Worm (Caenorhabditis elegans) whole organism, midembryonic: Measurements from ENCODE around the gene srw-84.

Experiments
- T22C8.4 ChIP-seq: fragments of 200-800 bp; sonication (Bioruptor generic); IDR thresholded peaks from 2 replicates; pipeline ENCODE4 v1.3.6; 2022; ENCODE audit warnings: missing genetic modification characterization, missing compliant biosample characterization
- cog-1 ChIP-seq: sonication (generic microtip); optimal IDR thresholded peaks from 2 replicates; lab custom pipeline; 2016; ENCODE audit warnings: missing genetic modification characterization, missing compliant biosample characterization
- flt-1 ChIP-seq: fragments of 200-800 bp; sonication (Bioruptor generic); IDR thresholded peaks from 2 replicates; pipeline ENCODE4 v1.3.6; 2022; ENCODE audit warnings: missing genetic modification characterization, missing compliant biosample characterization
- klf-2 ChIP-seq: fragments of 200-800 bp; sonication (Bioruptor generic); conservative IDR thresholded peaks from 2 replicates; pipeline ENCODE4 v1.3.6; 2022; ENCODE audit warnings: missing genetic modification reagents, missing genetic modification characterization, missing compliant biosample characterization
- med-1 ChIP-seq: sonication (generic microtip); optimal IDR thresholded peaks from 2 replicates; lab custom pipeline; 2017; ENCODE audit warnings: missing genetic modification characterization, mild to moderate bottlenecking, missing compliant biosample characterization, antibody characterized with exemption, missing genetic modification reagents; ENCODE audit not compliant: insufficient read depth
- ref-1 ChIP-seq: fragments of 200-800 bp; sonication (Bioruptor generic); conservative IDR thresholded peaks from 2 replicates; pipeline ENCODE4 v1.3.6; 2022; ENCODE audit warnings: missing genetic modification reagents, missing genetic modification characterization, missing compliant biosample characterization
- tab-1 ChIP-seq: fragments of 200-800 bp; sonication (Bioruptor generic); IDR thresholded peaks from 2 replicates; pipeline ENCODE4 v1.3.6; 2022; ENCODE audit warnings: missing genetic modification characterization, missing compliant biosample characterization
- ztf-23 ChIP-seq: fragments of 200-800 bp; sonication (Bioruptor generic); IDR thresholded peaks from 2 replicates; pipeline ENCODE4 v1.3.6; 2022; ENCODE audit warnings: missing genetic modification reagents, missing genetic modification characterization, missing compliant biosample characterization
- ztf-29 ChIP-seq: fragments of 200-800 bp; sonication (Bioruptor generic); IDR thresholded peaks from 2 replicates; pipeline ENCODE4 v1.3.6; 2022; ENCODE audit warnings: missing genetic modification reagents, missing genetic modification characterization, missing compliant biosample characterization

The srw-84 gene

ce11 chrV:19380968-19381367, at the start of gene srw-84:
Gene srw-84 (plus strand): TSS chrV:19381268.
- TF ChIP-seq ztf-29 (no peak), med-1 (GFP tag; lab: Kevin White, UChicago) (no peak), klf-2 (no peak), T22C8.4 (GFP tag; lab: Robert Waterston, UW) (no peak), flt-1 (GFP tag; lab: Robert Waterston, UW) (no peak), ztf-23 (no peak), cog-1 (tag; lab: Kevin White, UChicago) (no peak), tab-1 (GFP tag; lab: Robert Waterston, UW) (no peak), ref-1 (no peak)

- TF ChIP-seq T22C8.4 (GFP tag; lab: Robert Waterston, UW) (peak; percentile 64), klf-2 (no peak)
Measured at ce11 chrV:19337333-19337732, 43.7 kb upstream of the srw-84 start.

ce11 chrV:19351944-19352343, 29.1 kb upstream of the srw-84 start:
- TF ChIP-seq tab-1 (GFP tag; lab: Robert Waterston, UW) (no peak), ztf-29 (no peak)

- TF ChIP-seq ztf-29 (no peak), ztf-23 (no peak), med-1 (GFP tag; lab: Kevin White, UChicago) (no peak), flt-1 (GFP tag; lab: Robert Waterston, UW) (no peak), klf-2 (no peak), tab-1 (GFP tag; lab: Robert Waterston, UW) (no peak), cog-1 (tag; lab: Kevin White, UChicago) (no peak), T22C8.4 (GFP tag; lab: Robert Waterston, UW) (no peak), ref-1 (no peak)
Measured at ce11 chrV:19354506-19354905, 26.6 kb upstream of the srw-84 start.

- TF ChIP-seq med-1 (GFP tag; lab: Kevin White, UChicago) (no peak), ztf-23 (no peak), cog-1 (tag; lab: Kevin White, UChicago) (no peak), T22C8.4 (GFP tag; lab: Robert Waterston, UW) (no peak), ztf-29 (no peak), ref-1 (no peak), flt-1 (GFP tag; lab: Robert Waterston, UW) (no peak), klf-2 (no peak), tab-1 (GFP tag; lab: Robert Waterston, UW) (no peak)
Measured at ce11 chrV:19355219-19355618, 25.8 kb upstream of the srw-84 start.

ce11 chrV:19356717-19357116, 24.4 kb upstream of the srw-84 start:
- TF ChIP-seq ref-1 (no peak), med-1 (GFP tag; lab: Kevin White, UChicago) (no peak), ztf-29 (no peak), cog-1 (tag; lab: Kevin White, UChicago) (no peak), tab-1 (GFP tag; lab: Robert Waterston, UW) (no peak), ztf-23 (no peak), klf-2 (no peak), T22C8.4 (GFP tag; lab: Robert Waterston, UW) (no peak), flt-1 (GFP tag; lab: Robert Waterston, UW) (no peak)

ce11 chrV:19358039-19358438, 23.0 kb upstream of the srw-84 start:
- TF ChIP-seq klf-2 (no peak), ztf-29 (no peak), med-1 (GFP tag; lab: Kevin White, UChicago) (no peak), cog-1 (tag; lab: Kevin White, UChicago) (no peak), ref-1 (no peak), tab-1 (GFP tag; lab: Robert Waterston, UW) (no peak), ztf-23 (no peak), flt-1 (GFP tag; lab: Robert Waterston, UW) (no peak; the same call in 1 of the 2 replicates), T22C8.4 (GFP tag; lab: Robert Waterston, UW) (no peak)

- TF ChIP-seq ztf-29 (no peak), tab-1 (GFP tag; lab: Robert Waterston, UW) (no peak), ztf-23 (no peak), cog-1 (tag; lab: Kevin White, UChicago) (no peak)
Measured at ce11 chrV:19362568-19362967, 18.5 kb upstream of the srw-84 start, which contains the start of gene C14B4.2. Gene C14B4.2 (minus strand): TSS chrV:19362668.

ce11 chrV:19370189-19370588, 10.9 kb upstream of the srw-84 start, which contains the start of gene Y43F8A.1:
Gene Y43F8A.1 (plus strand): TSS chrV:19370489.
- TF ChIP-seq cog-1 (tag; lab: Kevin White, UChicago), result no peak
- no peak for TF ChIP-seq T22C8.4 (GFP tag; lab: Robert Waterston, UW)
- TF ChIP-seq ztf-29, result no peak
- no peak for TF ChIP-seq ztf-23
- TF ChIP-seq klf-2, result no peak

- TF ChIP-seq ztf-29 (no peak), T22C8.4 (GFP tag; lab: Robert Waterston, UW) (peak; percentile 10; the same call in 1 of the 2 replicates), ztf-23 (no peak), med-1 (GFP tag; lab: Kevin White, UChicago) (no peak), ref-1 (no peak)
Measured at ce11 chrV:19371253-19371652, 9.8 kb upstream of the srw-84 start, which contains the start of gene Y43F8A.2. Gene Y43F8A.2 (plus strand): TSS chrV:19371553.

ce11 chrV:19371777-19372176, 9.3 kb upstream of the srw-84 start:
- 0 out of 2 replicates have a peak, but pooled peaks have one; percentile 3 for TF ChIP-seq T22C8.4 (GFP tag; lab: Robert Waterston, UW)
- no peak for TF ChIP-seq flt-1 (GFP tag; lab: Robert Waterston, UW)
